Worm (Caenorhabditis elegans): ENCODE data around the gene fmil-1.
A peak's percentile ranks its signal among the peaks of the same experiment; 100 is the strongest.

fmil-1 gene

DNA sequence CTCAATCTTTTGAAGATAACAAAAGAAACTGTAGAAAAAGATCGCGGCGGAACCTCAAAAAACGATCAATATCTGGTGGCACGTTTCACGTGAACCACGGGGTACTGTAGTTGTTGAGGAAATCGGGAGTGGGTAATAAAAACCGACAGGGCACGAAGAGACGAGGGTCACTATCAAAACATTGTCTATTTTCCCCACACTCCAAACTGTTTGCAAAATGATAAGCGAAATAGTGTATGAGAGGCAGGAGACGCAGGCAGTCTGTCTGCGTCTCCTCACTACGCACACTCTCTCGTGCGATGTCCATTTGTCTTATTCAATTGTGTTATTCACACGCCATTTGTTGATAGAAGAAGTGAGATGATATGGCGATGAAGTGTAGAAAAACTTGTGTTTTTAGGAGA, 15.1 kb downstream of the fmil-1 start (continued):
- TF ChIP-seq efl-1 (optimal IDR thresholded peaks at IDR 0.05): peak; percentile 67 to 79
- peak in 1 of 2 experiments; percentile 84 for TF ChIP-seq efl-1 (GFP tag; optimal IDR thresholded peaks at IDR 0.05 in 1 of 2)
- peak; percentile 14 for TF ChIP-seq xbp-1 (tag; optimal IDR thresholded peaks at IDR 0.05)
- peak; percentile 52 for TF ChIP-seq C16A3.4 (tag; optimal IDR thresholded peaks at IDR 0.05)
- TF ChIP-seq elt-2 (tag; optimal IDR thresholded peaks at IDR 0.05): peak; percentile 78
- no peak for TF ChIP-seq pag-3 (tag; optimal IDR thresholded peaks at IDR 0.05; ENCODE audit: borderline replicate concordance, insufficient read depth)
- peak; percentile 88 for TF ChIP-seq blmp-1 (tag; optimal IDR thresholded peaks at IDR 0.05)
- peak; percentile 7 for TF ChIP-seq lin-13 (GFP tag; optimal IDR thresholded peaks at IDR 0.05)
- TF ChIP-seq lin-35 (GFP tag; optimal IDR thresholded peaks at IDR 0.05): peak; percentile 7 to 77

DNA sequence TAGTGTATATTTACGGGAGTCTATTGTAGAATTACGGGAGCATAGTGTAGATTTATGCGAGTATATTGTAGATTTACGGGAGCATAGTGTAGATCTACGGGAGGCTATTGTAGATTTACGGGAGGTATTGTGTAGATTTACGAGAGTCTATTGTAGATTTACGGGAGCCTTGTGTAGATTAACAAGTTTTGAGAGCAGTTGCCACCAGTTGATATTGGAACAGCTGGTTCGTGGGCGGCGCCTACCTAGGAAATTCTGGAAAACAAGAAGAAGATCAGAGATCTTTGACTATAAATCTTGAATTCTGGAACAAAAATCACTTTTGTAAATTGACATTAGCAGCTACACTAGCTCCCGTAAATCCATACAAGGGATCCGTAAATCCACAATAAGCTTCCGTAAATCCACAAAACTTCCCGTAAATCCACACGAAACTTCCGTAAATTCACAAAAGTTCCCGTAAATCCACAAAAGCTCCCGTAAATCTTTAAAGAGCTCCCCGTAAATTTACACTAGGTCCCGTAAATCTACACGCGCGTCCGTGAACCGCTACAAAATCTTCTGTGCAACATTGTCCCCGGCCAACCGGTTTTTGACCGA, 15.6 kb downstream of the fmil-1 start:
- no peak for TF ChIP-seq efl-1 (optimal IDR thresholded peaks at IDR 0.05)
- TF ChIP-seq efl-1 (GFP tag; optimal IDR thresholded peaks at IDR 0.05 in 1 of 2): peak in 1 of 2 experiments; percentile 80
- no peak for TF ChIP-seq C16A3.4 (tag; optimal IDR thresholded peaks at IDR 0.05)
- TF ChIP-seq skn-1 (tag; optimal IDR thresholded peaks at IDR 0.05): no peak
- TF ChIP-seq rnt-1 (tag; optimal IDR thresholded peaks at IDR 0.05): peak; percentile 57
- no peak for TF ChIP-seq jun-1 (tag; optimal IDR thresholded peaks at IDR 0.05)
- TF ChIP-seq lin-14 (GFP tag; optimal IDR thresholded peaks at IDR 0.05): no peak

DNA sequence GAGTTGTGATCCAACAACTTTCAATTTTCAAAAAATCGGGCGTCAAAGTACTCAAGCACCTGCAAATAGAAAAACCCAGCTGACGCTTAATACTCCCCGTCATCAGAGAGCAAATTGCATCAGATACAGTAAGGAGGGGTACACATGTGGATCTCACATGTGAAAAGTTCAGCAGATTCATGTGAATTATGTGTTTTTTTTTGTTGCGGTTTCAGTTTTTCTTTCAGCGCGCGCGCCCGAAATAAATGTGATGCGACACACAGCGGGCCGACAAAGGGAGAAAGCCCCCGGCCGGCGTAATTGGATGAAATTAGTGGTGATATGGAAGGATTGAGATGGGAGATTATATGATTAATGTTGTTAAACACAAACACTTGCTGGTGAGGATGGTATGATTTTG, 16.3 kb downstream of the fmil-1 start:
- TF ChIP-seq ztf-4 (tag; optimal IDR thresholded peaks at IDR 0.05) (no peak), skn-1 (tag; optimal IDR thresholded peaks at IDR 0.05) (no peak), tbx-2 (tag; optimal IDR thresholded peaks at IDR 0.05) (peak; percentile 30), ces-1 (GFP tag; optimal IDR thresholded peaks at IDR 0.05) (no peak), nhr-77 (tag; optimal IDR thresholded peaks at IDR 0.05) (no peak), swsn-7 (tag; optimal IDR thresholded peaks at IDR 0.05) (no peak), rnt-1 (tag; optimal IDR thresholded peaks at IDR 0.05) (peak; percentile 55), nhr-85 (tag) (peak; percentile 83), snpc-4 (tag; optimal IDR thresholded peaks at IDR 0.05) (no peak), nhr-71 (tag; optimal IDR thresholded peaks at IDR 0.05) (peak; percentile 58), nhr-47 (tag; optimal IDR thresholded peaks at IDR 0.05) (peak; percentile 8), mef-2 (tag; optimal IDR thresholded peaks at IDR 0.05) (no peak), ceh-8 (GFP tag; optimal IDR thresholded peaks at IDR 0.05) (no peak), tlp-1 (tag; optimal IDR thresholded peaks at IDR 0.05) (no peak), blmp-1 (tag; optimal IDR thresholded peaks at IDR 0.05) (peak; percentile 67), nhr-76 (tag; optimal IDR thresholded peaks at IDR 0.05) (no peak), nhr-11 (tag; optimal IDR thresholded peaks at IDR 0.05) (no peak), unc-130 (tag; optimal IDR thresholded peaks at IDR 0.05) (no peak), mab-9 (GFP tag; IDR thresholded peaks at IDR 0.05) (no peak), ceh-82 (tag; optimal IDR thresholded peaks at IDR 0.05) (no peak), nhr-19 (GFP tag; conservative IDR thresholded peaks at IDR 0.05) (peak; percentile 42), nhr-90 (tag; optimal IDR thresholded peaks at IDR 0.05; ENCODE audit: poor library complexity) (peak; percentile 37), nhr-20 (tag; optimal IDR thresholded peaks at IDR 0.05) (peak; percentile 69), vab-15 (tag; optimal IDR thresholded peaks at IDR 0.05) (no peak), snu-23 (GFP tag; optimal IDR thresholded peaks at IDR 0.05) (peak; percentile 44), fkh-10 (GFP tag; optimal IDR thresholded peaks at IDR 0.05) (no peak), elt-3 (tag; optimal IDR thresholded peaks at IDR 0.05) (peak in 1 of 6 experiments; percentile 47), pag-3 (tag; optimal IDR thresholded peaks at IDR 0.05; ENCODE audit: borderline replicate concordance, insufficient read depth) (no peak), ama-1 (optimal IDR thresholded peaks at IDR 0.05) (no peak), lsy-2 (tag; optimal IDR thresholded peaks at IDR 0.05) (peak in 1 of 2 experiments; percentile 58), nhr-28 (tag; optimal IDR thresholded peaks at IDR 0.05) (no peak), mdl-1 (tag; optimal IDR thresholded peaks at IDR 0.05) (peak in 1 of 2 experiments; percentile 30), zag-1 (tag; optimal IDR thresholded peaks at IDR 0.05) (no peak), fkh-8 (tag; optimal IDR thresholded peaks at IDR 0.05) (no peak), lin-35 (GFP tag; optimal IDR thresholded peaks at IDR 0.05) (peak in 1 of 2 experiments; percentile 0), lin-14 (GFP tag; optimal IDR thresholded peaks at IDR 0.05) (peak; percentile 13), egl-27 (tag; optimal IDR thresholded peaks at IDR 0.05) (no peak)

Data from whole organism, L1 larva.